Worm (Caenorhabditis elegans) whole organism, L3 larva: Measurements from ENCODE around the gene ZK1248.17.

Experiments used
- ZK546.5 ChIP-seq: sonication (generic microtip); optimal IDR thresholded peaks from 2 replicates; lab custom pipeline; 2017; ENCODE audit warnings: missing biosample characterization, missing genetic modification characterization
- aly-2 ChIP-seq: fragments of 150-350 bp; optimal IDR thresholded peaks from 2 replicates; lab custom pipeline; 2014; ENCODE audit warnings: missing biosample characterization, missing genetic modification characterization
- ama-1 ChIP-seq: fragments of 150-350 bp; optimal IDR thresholded peaks from 2 replicates; lab custom pipeline; 2018
- ceh-16 ChIP-seq: sonication (generic microtip); optimal IDR thresholded peaks from 2 replicates; lab custom pipeline; 2017; ENCODE audit warnings: missing biosample characterization, missing genetic modification characterization
- ceh-28 ChIP-seq: fragments of 150-350 bp; optimal IDR thresholded peaks from 2 replicates; lab custom pipeline; 2014; ENCODE audit warnings: missing biosample characterization, missing genetic modification reagents, missing genetic modification characterization
- ceh-82 ChIP-seq: fragments of 150-350 bp; optimal IDR thresholded peaks from 2 replicates; lab custom pipeline; 2014; ENCODE audit warnings: missing biosample characterization, missing genetic modification characterization
- ceh-9 ChIP-seq: sonication (generic microtip); optimal IDR thresholded peaks from 2 replicates; lab custom pipeline; 2018; ENCODE audit warnings: missing biosample characterization, missing genetic modification characterization
- egl-27 ChIP-seq: sonication (generic microtip); optimal IDR thresholded peaks from 4 replicates; lab custom pipeline; 2017; ENCODE audit warnings: missing biosample characterization, missing genetic modification reagents, missing genetic modification characterization
- egl-5 ChIP-seq: fragments of 150-350 bp; optimal IDR thresholded peaks from 2 replicates; lab custom pipeline; 2017; ENCODE audit warnings: missing biosample characterization, missing genetic modification reagents, missing genetic modification characterization, inconsistent platforms
- elt-1 ChIP-seq: fragments of 150-350 bp; optimal IDR thresholded peaks from 2 replicates; lab custom pipeline; 2014; ENCODE audit warnings: missing biosample characterization, missing genetic modification characterization
- elt-2 ChIP-seq: sonication (generic microtip); optimal IDR thresholded peaks from 2 replicates; lab custom pipeline; 2016; ENCODE audit warnings: missing genetic modification reagents, mild to moderate bottlenecking, missing genetic modification characterization, missing compliant biosample characterization
- elt-3 ChIP-seq, 3 experiments: fragments of 150-350 bp in 1 of 3; sonication (generic microtip) in 2 of 3; optimal IDR thresholded peaks; 2 replicates in 2 of 3; 4 replicates in 1 of 3; lab custom pipeline; 2014 to 2017; ENCODE audit warnings: missing biosample characterization in 3 of 3, missing genetic modification characterization in 3 of 3
- eor-1 ChIP-seq, 2 experiments: fragments of 150-350 bp; optimal IDR thresholded peaks; 2 replicates each; lab custom pipeline; 2014 to 2018; ENCODE audit warnings: missing biosample characterization in 2 of 2, missing genetic modification characterization in 2 of 2
- fkh-10 ChIP-seq: sonication (generic microtip); optimal IDR thresholded peaks from 2 replicates; lab custom pipeline; 2017; ENCODE audit warnings: missing biosample characterization, missing genetic modification reagents, missing genetic modification characterization
- fkh-2 ChIP-seq: fragments of 150-350 bp; optimal IDR thresholded peaks from 2 replicates; lab custom pipeline; 2014; ENCODE audit warnings: missing biosample characterization, missing genetic modification reagents, missing genetic modification characterization
- fos-1 ChIP-seq: fragments of 150-350 bp; optimal IDR thresholded peaks from 2 replicates; lab custom pipeline; 2014; ENCODE audit warnings: missing biosample characterization, missing genetic modification characterization
- hmg-11 ChIP-seq: sonication (generic microtip); optimal IDR thresholded peaks from 2 replicates; lab custom pipeline; 2016; ENCODE audit warnings: missing genetic modification characterization, missing compliant biosample characterization
- jun-1 ChIP-seq: fragments of 150-350 bp; optimal IDR thresholded peaks from 2 replicates; lab custom pipeline; 2014; ENCODE audit warnings: missing biosample characterization, missing genetic modification reagents, missing genetic modification characterization
- lsy-12 ChIP-seq: sonication (generic microtip); optimal IDR thresholded peaks from 2 replicates; lab custom pipeline; 2016; ENCODE audit warnings: mild to moderate bottlenecking, missing genetic modification characterization, missing compliant biosample characterization
- mdl-1 ChIP-seq: fragments of 150-350 bp; optimal IDR thresholded peaks from 2 replicates; lab custom pipeline; 2014; ENCODE audit warnings: missing biosample characterization, missing genetic modification characterization
- mml-1 ChIP-seq: fragments of 150-350 bp; sonication (generic microtip); optimal IDR thresholded peaks from 3 replicates; lab custom pipeline; 2014; ENCODE audit warnings: missing biosample characterization, missing genetic modification characterization
- nfya-1 ChIP-seq: sonication (generic microtip); optimal IDR thresholded peaks from 2 replicates; lab custom pipeline; 2017; ENCODE audit warnings: missing genetic modification characterization, mild to moderate bottlenecking, missing compliant biosample characterization, antibody characterized with exemption, moderate library complexity; ENCODE audit not compliant: insufficient read depth
- nhr-11 ChIP-seq: fragments of 150-350 bp; optimal IDR thresholded peaks from 2 replicates; lab custom pipeline; 2014; ENCODE audit warnings: missing biosample characterization, missing genetic modification characterization
- nhr-12 ChIP-seq: fragments of 150-350 bp; optimal IDR thresholded peaks from 2 replicates; lab custom pipeline; 2014; ENCODE audit warnings: missing biosample characterization, missing genetic modification characterization
- nhr-23 ChIP-seq: fragments of 150-350 bp; optimal IDR thresholded peaks from 2 replicates; lab custom pipeline; 2014; ENCODE audit warnings: missing biosample characterization, missing genetic modification reagents, missing genetic modification characterization
- nhr-237 ChIP-seq: fragments of 150-350 bp; optimal IDR thresholded peaks from 2 replicates; lab custom pipeline; 2014; ENCODE audit warnings: missing biosample characterization, missing genetic modification characterization
- nhr-25 ChIP-seq: sonication (generic microtip); optimal IDR thresholded peaks from 2 replicates; lab custom pipeline; 2017; ENCODE audit warnings: missing biosample characterization, missing genetic modification characterization
- nhr-28 ChIP-seq: fragments of 150-350 bp; optimal IDR thresholded peaks from 2 replicates; lab custom pipeline; 2014; ENCODE audit warnings: missing biosample characterization, missing genetic modification characterization
- nhr-43 ChIP-seq: sonication (generic microtip); optimal IDR thresholded peaks from 2 replicates; lab custom pipeline; 2016; ENCODE audit warnings: mild to moderate bottlenecking, missing genetic modification characterization, missing compliant biosample characterization; ENCODE audit not compliant: poor library complexity, severe bottlenecking
- nhr-67 ChIP-seq: fragments of 150-350 bp; optimal IDR thresholded peaks from 2 replicates; lab custom pipeline; 2014; ENCODE audit warnings: missing biosample characterization, missing genetic modification characterization
- nhr-77 ChIP-seq: fragments of 150-350 bp; optimal IDR thresholded peaks from 2 replicates; lab custom pipeline; 2014; ENCODE audit warnings: missing biosample characterization, missing genetic modification characterization
- pha-4 ChIP-seq: fragments of 150-350 bp; optimal IDR thresholded peaks from 2 replicates; lab custom pipeline; 2014; ENCODE audit warnings: missing biosample characterization, missing genetic modification reagents, missing genetic modification characterization
- pqm-1 ChIP-seq: fragments of 150-350 bp; optimal IDR thresholded peaks from 2 replicates; lab custom pipeline; 2017; ENCODE audit warnings: missing biosample characterization, missing genetic modification characterization, inconsistent platforms
- sea-2 ChIP-seq: fragments of 150-350 bp; sonication (generic microtip); optimal IDR thresholded peaks from 4 replicates; lab custom pipeline; 2014; ENCODE audit warnings: missing biosample characterization, missing genetic modification reagents, missing genetic modification characterization
- skn-1 ChIP-seq: fragments of 150-350 bp; optimal IDR thresholded peaks from 2 replicates; lab custom pipeline; 2014; ENCODE audit warnings: missing biosample characterization, missing genetic modification characterization
- tbx-2 ChIP-seq: sonication (generic microtip); optimal IDR thresholded peaks from 2 replicates; lab custom pipeline; 2016; ENCODE audit warnings: mild to moderate bottlenecking, missing genetic modification characterization, missing compliant biosample characterization
- unc-39 ChIP-seq: sonication (generic microtip); optimal IDR thresholded peaks from 4 replicates; lab custom pipeline; 2017; ENCODE audit warnings: missing biosample characterization, missing genetic modification characterization
- unc-62 ChIP-seq: fragments of 150-350 bp; sonication (generic microtip); optimal IDR thresholded peaks from 4 replicates; lab custom pipeline; 2014; ENCODE audit warnings: missing biosample characterization, missing genetic modification reagents, missing genetic modification characterization
- zag-1 ChIP-seq: fragments of 150-350 bp; optimal IDR thresholded peaks from 2 replicates; lab custom pipeline; 2014; ENCODE audit warnings: missing biosample characterization, missing genetic modification characterization
- ztf-11 ChIP-seq: fragments of 150-350 bp; optimal IDR thresholded peaks from 2 replicates; lab custom pipeline; 2014; ENCODE audit warnings: missing biosample characterization, missing genetic modification characterization
- ztf-4 ChIP-seq: fragments of 150-350 bp; optimal IDR thresholded peaks from 2 replicates; lab custom pipeline; 2014; ENCODE audit warnings: missing biosample characterization, missing genetic modification characterization

ZK1248.17 gene

ce11 chrII:5860621-5861020 is 15.3 kb upstream of the ZK1248.17 start:
- TF ChIP-seq nhr-43: no peak
- peak; percentile 76 for TF ChIP-seq fkh-10 (GFP tag; lab: Kevin White, UChicago)
- TF ChIP-seq nfya-1 (tag; lab: Kevin White, UChicago): peak; percentile 7

ce11 chrII:5858322-5858721 is 13.0 kb upstream of the ZK1248.17 start, which contains the start of gene F55C12.4:
Gene F55C12.4 (minus strand): TSS chrII:5858422.
- no peak for TF ChIP-seq mml-1 (tag; lab: Kevin White, UChicago)
- TF ChIP-seq ztf-11 (tag; lab: Kevin White, UChicago): no peak
- no peak for TF ChIP-seq sea-2 (GFP tag; lab: Kevin White, UChicago)
- TF ChIP-seq nhr-25: no peak
- no peak for TF ChIP-seq eor-1 (tag; optimal IDR thresholded peaks at IDR 0.05; lab: Kevin White, UChicago)
- no peak for TF ChIP-seq elt-1 (tag; lab: Kevin White, UChicago)
- no peak for TF ChIP-seq elt-3 (tag; optimal IDR thresholded peaks at IDR 0.05; lab: Kevin White, UChicago)
- TF ChIP-seq unc-39 (tag; lab: Kevin White, UChicago): no peak
- TF ChIP-seq ama-1 (lab: Kevin White, UChicago): no peak
- no peak for TF ChIP-seq nhr-67
- TF ChIP-seq hmg-11 (tag; lab: Kevin White, UChicago): no peak
- TF ChIP-seq ceh-28: no peak
- no peak for TF ChIP-seq jun-1
- no peak for TF ChIP-seq zag-1
- no peak for TF ChIP-seq lsy-12
- TF ChIP-seq fos-1 (tag; lab: Kevin White, UChicago): no peak
- no peak for TF ChIP-seq nhr-11 (tag; lab: Kevin White, UChicago)
- no peak for TF ChIP-seq nhr-77 (tag; lab: Kevin White, UChicago)

ce11 chrII:5854122-5854521 is 8.8 kb upstream of the ZK1248.17 start, which contains the start of gene H41C03.1:
Gene H41C03.1 (plus strand): TSS chrII:5854422.
- TF ChIP-seq unc-62 (GFP tag; lab: Kevin White, UChicago): no peak
- TF ChIP-seq mml-1 (tag; lab: Kevin White, UChicago): no peak
- no peak for TF ChIP-seq pqm-1 (tag; lab: Kevin White, UChicago)
- no peak for TF ChIP-seq zag-1
- TF ChIP-seq ztf-11 (tag; lab: Kevin White, UChicago): no peak
- no peak for TF ChIP-seq fkh-2 (tag; lab: Kevin White, UChicago)
- no peak for TF ChIP-seq fkh-10 (GFP tag; lab: Kevin White, UChicago)
- TF ChIP-seq nhr-12 (tag; lab: Kevin White, UChicago): no peak
- no peak for TF ChIP-seq jun-1
- TF ChIP-seq ceh-16 (tag; lab: Kevin White, UChicago): no peak
- TF ChIP-seq ceh-9 (tag; lab: Kevin White, UChicago): no peak
- TF ChIP-seq elt-3 (tag; optimal IDR thresholded peaks at IDR 0.05; lab: Kevin White, UChicago): no peak
- TF ChIP-seq nhr-77 (tag; lab: Kevin White, UChicago): no peak
- TF ChIP-seq nhr-23 (tag; lab: Kevin White, UChicago): no peak
- no peak for TF ChIP-seq hmg-11 (tag; lab: Kevin White, UChicago)
- TF ChIP-seq mdl-1 (tag; lab: Kevin White, UChicago): no peak
- no peak for TF ChIP-seq eor-1 (tag; optimal IDR thresholded peaks at IDR 0.05; lab: Kevin White, UChicago)
- no peak for TF ChIP-seq aly-2 (tag; lab: Kevin White, UChicago)
- TF ChIP-seq ceh-82: no peak

- TF ChIP-seq nhr-23 (tag; lab: Kevin White, UChicago) (peak; percentile 91), tbx-2 (no peak), elt-2 (tag; lab: Kevin White, UChicago) (no peak), nhr-237 (no peak), ama-1 (lab: Kevin White, UChicago) (no peak), nhr-28 (no peak), pha-4 (tag; lab: Kevin White, UChicago) (no peak), ztf-4 (tag; lab: Kevin White, UChicago) (no peak), fkh-10 (GFP tag; lab: Kevin White, UChicago) (no peak), elt-3 (tag; optimal IDR thresholded peaks at IDR 0.05; lab: Kevin White, UChicago) (peak in 2 of 3 experiments; percentile 42 to 53), mdl-1 (tag; lab: Kevin White, UChicago) (no peak), unc-62 (GFP tag; lab: Kevin White, UChicago) (no peak), ceh-28 (peak; percentile 20), nhr-25 (no peak), ceh-16 (tag; lab: Kevin White, UChicago) (no peak), skn-1 (tag; lab: Kevin White, UChicago) (no peak), nhr-12 (tag; lab: Kevin White, UChicago) (no peak), hmg-11 (tag; lab: Kevin White, UChicago) (no peak), ceh-82 (no peak), nfya-1 (tag; lab: Kevin White, UChicago) (no peak), nhr-43 (peak; percentile 31), egl-27 (no peak), egl-5 (tag; lab: Kevin White, UChicago) (no peak), fkh-2 (tag; lab: Kevin White, UChicago) (no peak), mml-1 (tag; lab: Kevin White, UChicago) (no peak), nhr-11 (tag; lab: Kevin White, UChicago) (no peak), jun-1 (no peak), elt-1 (tag; lab: Kevin White, UChicago) (no peak), ceh-9 (tag; lab: Kevin White, UChicago) (no peak), ZK546.5 (tag; lab: Kevin White, UChicago) (no peak)
Measured at ce11 chrII:5853261-5853660, 7.9 kb upstream of the ZK1248.17 start.
